Fruit fly (Drosophila melanogaster) whole organism, adult: ENCODE measurements around the gene CG32440.
A peak's percentile ranks its signal among the peaks of the same experiment; 100 is the strongest.

Experiments used
- CG11617 ChIP-seq: fragments of 200-800 bp; sonication (Bioruptor generic); optimal IDR thresholded peaks from 2 replicates; lab custom pipeline; 2017; ENCODE audit warnings: mild to moderate bottlenecking, missing biosample characterization, missing genetic modification reagents, missing genetic modification characterization
- CG12768 ChIP-seq: fragments of 200-800 bp; sonication (Bioruptor generic); optimal IDR thresholded peaks from 2 replicates; lab custom pipeline; 2017; ENCODE audit warnings: missing biosample characterization, missing genetic modification characterization, mild to moderate bottlenecking, moderate library complexity, missing genetic modification reagents
- CG14711 ChIP-seq: fragments of 200-800 bp; sonication (Bioruptor generic); optimal IDR thresholded peaks from 2 replicates; lab custom pipeline; 2018; ENCODE audit warnings: missing biosample characterization, mild to moderate bottlenecking, missing genetic modification characterization, moderate library complexity
- CG1620 ChIP-seq: fragments of 200-800 bp; sonication (Bioruptor generic); optimal IDR thresholded peaks from 2 replicates; lab custom pipeline; 2016; ENCODE audit warnings: missing biosample characterization, missing genetic modification characterization
- CG33017 ChIP-seq: fragments of 200-800 bp; sonication (Bioruptor generic); optimal IDR thresholded peaks from 2 replicates; lab custom pipeline; 2018; ENCODE audit warnings: missing biosample characterization, mild to moderate bottlenecking, missing genetic modification characterization, moderate library complexity
- CG5204 ChIP-seq: fragments of 200-800 bp; sonication (Bioruptor generic); optimal IDR thresholded peaks from 2 replicates; lab custom pipeline; 2016; ENCODE audit warnings: missing biosample characterization, missing genetic modification characterization
- CG7045 ChIP-seq: fragments of 200-800 bp; sonication (Bioruptor generic); optimal IDR thresholded peaks from 2 replicates; lab custom pipeline; 2017; ENCODE audit warnings: missing biosample characterization, mild to moderate bottlenecking, missing genetic modification characterization
- CG7101 ChIP-seq: fragments of 200-800 bp; sonication (Bioruptor generic); optimal IDR thresholded peaks from 2 replicates; lab custom pipeline; 2018; ENCODE audit warnings: missing biosample characterization, mild to moderate bottlenecking, missing genetic modification characterization, moderate library complexity
- Clk ChIP-seq: fragments of 200-800 bp; sonication (Bioruptor generic); optimal IDR thresholded peaks from 2 replicates; lab custom pipeline; 2017; ENCODE audit warnings: missing biosample characterization, missing genetic modification characterization
- Crg-1 ChIP-seq: fragments of 200-800 bp; sonication (Bioruptor generic); optimal IDR thresholded peaks from 2 replicates; lab custom pipeline; 2016; ENCODE audit warnings: missing biosample characterization, missing genetic modification characterization
- Hr96 ChIP-seq: fragments of 200-800 bp; sonication (Bioruptor generic); optimal IDR thresholded peaks from 2 replicates; lab custom pipeline; 2016; ENCODE audit warnings: missing biosample characterization, missing genetic modification characterization
- Mnt ChIP-seq: fragments of 200-800 bp; sonication (Bioruptor generic); optimal IDR thresholded peaks from 2 replicates; lab custom pipeline; 2016; ENCODE audit warnings: missing biosample characterization, mild to moderate bottlenecking, missing genetic modification characterization
- bab1 ChIP-seq: fragments of 200-800 bp; sonication (Bioruptor generic); optimal IDR thresholded peaks from 3 replicates; lab custom pipeline; 2019; ENCODE audit warnings: missing biosample characterization, mild to moderate bottlenecking, missing genetic modification characterization, moderate library complexity
- cic ChIP-seq: fragments of 200-800 bp; sonication (Bioruptor generic); optimal IDR thresholded peaks from 2 replicates; lab custom pipeline; 2017; ENCODE audit warnings: missing biosample characterization, mild to moderate bottlenecking, missing genetic modification characterization, moderate library complexity
- cnc ChIP-seq, 2 experiments: fragments of >200 bp; optimal IDR thresholded peaks; 2 replicates each; lab custom pipeline; 2017
- kay ChIP-seq: fragments of 200-800 bp; sonication (Bioruptor generic); peaks from one replicate; lab custom pipeline; 2016; ENCODE audit warnings: missing biosample characterization, missing genetic modification characterization, borderline replicate concordance
- ovo ChIP-seq: fragments of 200-800 bp; sonication (Bioruptor generic); optimal IDR thresholded peaks from 2 replicates; lab custom pipeline; 2016; ENCODE audit warnings: missing biosample characterization, missing genetic modification characterization
- pad ChIP-seq: fragments of 200-800 bp; sonication (Bioruptor generic); optimal IDR thresholded peaks from 3 replicates; lab custom pipeline; 2017; ENCODE audit warnings: missing biosample characterization, missing genetic modification characterization, mild to moderate bottlenecking, moderate library complexity, missing genetic modification reagents
- tj ChIP-seq: fragments of 200-800 bp; sonication (Bioruptor generic); optimal IDR thresholded peaks from 3 replicates; lab custom pipeline; 2017; ENCODE audit warnings: missing biosample characterization, mild to moderate bottlenecking, missing genetic modification characterization, moderate library complexity
- toe ChIP-seq: fragments of 200-800 bp; sonication (Bioruptor generic); optimal IDR thresholded peaks from 2 replicates; lab custom pipeline; 2016; ENCODE audit warnings: missing biosample characterization, missing genetic modification characterization

The CG32440 gene

DNA sequence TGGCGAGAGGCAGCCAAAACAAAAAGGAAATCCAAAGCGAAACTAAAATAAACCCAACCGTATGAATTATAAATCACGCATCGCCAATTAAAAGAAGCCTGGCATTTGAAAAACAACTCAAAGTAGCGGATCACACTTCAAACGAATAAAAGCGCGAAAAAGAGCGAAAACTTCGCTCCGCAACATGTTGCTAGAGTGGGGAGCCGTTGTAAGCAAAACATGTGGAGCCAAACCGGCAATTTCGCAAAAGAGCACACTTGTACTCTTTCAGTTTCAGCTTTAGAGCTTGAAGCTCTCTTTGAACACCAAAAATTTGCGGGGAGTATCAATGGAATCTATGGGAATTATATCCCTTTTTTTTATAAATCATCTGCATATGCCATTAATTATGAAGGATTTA lies 21.8 kb downstream of the CG32440 start:
- TF ChIP-seq CG14711 (tag; lab: Kevin White, UChicago) = no peak
- no peak for TF ChIP-seq tj
- TF ChIP-seq CG12768 = no peak
- no peak for TF ChIP-seq toe (GFP tag; lab: Kevin White, UChicago)
- TF ChIP-seq Clk = no peak
- TF ChIP-seq Crg-1 = no peak
- no peak for TF ChIP-seq CG5204 (GFP tag; lab: Kevin White, UChicago)
- no peak for TF ChIP-seq Hr96
- no peak for TF ChIP-seq CG33017
- no peak for TF ChIP-seq ovo
- TF ChIP-seq CG11617 = no peak
- TF ChIP-seq kay (GFP tag; lab: Kevin White, UChicago) = no peak
- TF ChIP-seq CG7045 (GFP tag; lab: Kevin White, UChicago) = no peak

- TF ChIP-seq kay (GFP tag; lab: Kevin White, UChicago) (no peak), CG5204 (GFP tag; lab: Kevin White, UChicago) (peak; percentile 28), cic (GFP tag; lab: Kevin White, UChicago) (no peak), Crg-1 (no peak), CG1620 (GFP tag; lab: Kevin White, UChicago) (peak; percentile 11), ovo (no peak), pad (GFP tag; lab: Kevin White, UChicago) (peak; percentile 35), CG7045 (GFP tag; lab: Kevin White, UChicago) (peak; percentile 66), Mnt (GFP tag; lab: Kevin White, UChicago) (peak; percentile 51), bab1 (GFP tag; lab: Kevin White, UChicago) (peak; percentile 38), cnc (optimal IDR thresholded peaks at IDR 0.05; lab: Kevin White, UChicago) (no peak), CG11617 (peak; percentile 57), toe (GFP tag; lab: Kevin White, UChicago) (peak; percentile 9), Clk (no peak), Hr96 (peak; percentile 31), CG33017 (peak; percentile 59), tj (peak; percentile 39), CG7101 (tag; lab: Kevin White, UChicago) (peak; percentile 33), CG12768 (peak; percentile 42), CG14711 (tag; lab: Kevin White, UChicago) (peak; percentile 56)
Measured at dm6 chr3L:21382158-21382610, 22.2 kb downstream of the CG32440 start, which contains the start of gene rgn. rgn (plus strand) TSS chr3L:21382501.

DNA sequence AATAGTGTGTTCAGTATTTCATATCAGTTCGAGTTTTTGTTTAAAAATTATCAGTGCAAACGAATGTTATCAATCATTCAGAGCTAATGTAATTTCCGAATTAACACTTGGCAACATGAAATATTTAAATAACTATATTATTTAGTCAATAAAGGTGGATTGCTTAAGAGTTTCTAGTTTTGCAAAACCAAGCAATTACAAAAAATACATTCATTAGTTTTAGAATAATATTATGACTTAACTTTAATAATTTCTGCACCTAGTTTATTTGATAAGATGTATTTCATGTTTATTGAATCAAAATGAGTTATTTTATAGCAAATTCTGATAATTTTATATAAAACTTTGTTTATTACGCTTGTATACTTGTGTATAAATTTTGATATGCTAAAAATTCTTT lies 23.5 kb downstream of the CG32440 start:
- TF ChIP-seq CG7101 (tag; lab: Kevin White, UChicago) (peak; percentile 28), ovo (no peak), cnc (optimal IDR thresholded peaks at IDR 0.05; lab: Kevin White, UChicago) (no peak), Hr96 (no peak), CG33017 (peak; percentile 37), CG14711 (tag; lab: Kevin White, UChicago) (peak; percentile 54)

dm6 chr3L:21385699-21386098 lies 25.7 kb downstream of the CG32440 start:
- TF ChIP-seq CG33017 (no peak), pad (GFP tag; lab: Kevin White, UChicago) (no peak), tj (no peak), Crg-1 (no peak), CG5204 (GFP tag; lab: Kevin White, UChicago) (no peak), CG1620 (GFP tag; lab: Kevin White, UChicago) (no peak), CG14711 (tag; lab: Kevin White, UChicago) (no peak), Clk (no peak), Mnt (GFP tag; lab: Kevin White, UChicago) (no peak), ovo (no peak), CG7101 (tag; lab: Kevin White, UChicago) (no peak), bab1 (GFP tag; lab: Kevin White, UChicago) (no peak), CG11617 (no peak), cic (GFP tag; lab: Kevin White, UChicago) (no peak), kay (GFP tag; lab: Kevin White, UChicago) (no peak)

- TF ChIP-seq CG1620 (GFP tag; lab: Kevin White, UChicago) (no peak), CG5204 (GFP tag; lab: Kevin White, UChicago) (no peak), cnc (optimal IDR thresholded peaks at IDR 0.05; lab: Kevin White, UChicago) (no peak), cic (GFP tag; lab: Kevin White, UChicago) (peak; percentile 57), Clk (no peak), ovo (peak; percentile 17), Mnt (GFP tag; lab: Kevin White, UChicago) (peak; percentile 25)
Measured at dm6 chr3L:21386917-21387316, 26.9 kb downstream of the CG32440 start.

- TF ChIP-seq Clk = no peak
- peak; percentile 97 for TF ChIP-seq tj
Measured at dm6 chr3L:21388824-21389223, 28.8 kb downstream of the CG32440 start.

DNA sequence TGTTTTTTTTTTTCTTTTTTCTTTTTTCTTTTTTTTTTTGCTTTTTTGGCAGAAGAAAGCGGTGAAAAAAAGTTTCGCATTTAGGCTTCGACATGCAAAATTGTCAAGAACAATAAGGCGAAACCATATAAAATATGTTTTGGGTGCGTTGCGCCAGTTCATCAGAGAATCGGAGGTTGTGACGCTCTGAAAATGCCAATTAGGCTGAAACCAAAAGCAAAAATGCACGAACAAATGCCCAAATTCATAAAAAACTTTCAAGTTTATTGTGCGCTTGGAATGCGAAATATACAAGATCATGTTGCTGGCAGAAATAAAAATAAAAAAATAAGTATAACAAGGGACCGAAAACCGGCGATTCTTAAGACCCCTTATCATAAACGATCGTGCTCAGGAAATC lies 29.8 kb downstream of the CG32440 start:
- peak; percentile 93 for TF ChIP-seq tj
- TF ChIP-seq CG7101 (tag; lab: Kevin White, UChicago) = no peak

DNA sequence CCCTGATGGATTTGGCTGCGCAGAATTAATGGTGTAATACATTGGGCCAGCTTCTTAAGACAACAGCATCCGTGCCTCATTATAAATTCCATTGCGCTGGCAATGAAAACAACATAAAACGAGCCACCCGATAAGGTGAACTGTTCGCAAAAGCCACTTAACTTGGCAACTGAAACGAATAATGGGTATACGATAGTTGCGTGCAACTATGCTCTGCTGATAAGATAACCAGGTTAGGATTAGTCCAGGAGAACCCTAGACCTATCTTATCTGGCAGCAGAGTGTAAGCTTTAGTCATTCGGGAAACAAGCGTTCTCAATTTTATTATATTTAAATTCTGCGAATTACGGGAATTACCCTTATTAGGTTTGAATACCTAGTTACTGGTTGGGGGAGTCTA lies 30.5 kb downstream of the CG32440 start:
- TF ChIP-seq kay (GFP tag; lab: Kevin White, UChicago) = peak; percentile 41
- no peak for TF ChIP-seq CG7101 (tag; lab: Kevin White, UChicago)
- TF ChIP-seq CG5204 (GFP tag; lab: Kevin White, UChicago) = no peak
- no peak for TF ChIP-seq CG14711 (tag; lab: Kevin White, UChicago)
- TF ChIP-seq cic (GFP tag; lab: Kevin White, UChicago) = no peak
